Worm (Caenorhabditis elegans) whole organism, L4/young adult: Measurements from ENCODE around the gene madd-2.

Experiments
- W03F9.2 ChIP-seq: fragments of 150-350 bp; optimal IDR thresholded peaks from 2 replicates; lab custom pipeline; 2014; ENCODE audit warnings: missing biosample characterization, missing genetic modification characterization
- him-1 ChIP-seq: sonication (generic microtip); optimal IDR thresholded peaks from 2 replicates; lab custom pipeline; 2016; ENCODE audit warnings: missing genotype, missing genetic modification reagents, missing genetic modification characterization, missing compliant biosample characterization

DNA sequence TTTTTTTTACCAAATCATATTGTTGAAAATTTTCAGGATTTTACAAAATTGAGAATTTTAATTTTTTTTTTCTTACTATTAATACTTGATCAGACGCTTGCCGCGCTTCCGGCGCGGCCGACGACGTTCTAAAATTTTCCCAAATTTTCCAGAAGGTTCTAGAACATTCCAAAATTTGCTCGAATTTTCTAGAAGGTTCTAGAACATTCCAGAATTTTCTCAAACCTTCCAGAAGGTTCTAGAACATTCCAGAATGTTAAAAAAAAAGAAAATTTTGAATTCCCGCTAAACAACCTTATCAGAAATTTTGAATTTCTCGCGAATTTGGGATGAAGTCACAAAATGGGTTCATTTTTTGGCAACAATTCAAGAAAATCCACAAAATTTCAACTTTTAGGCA is 9.0 kb downstream of the madd-2 start:
- no peak for TF ChIP-seq him-1
- TF ChIP-seq W03F9.2 (tag; lab: Kevin White, UChicago), result no peak
